Worm (Caenorhabditis elegans) whole organism, L1 larva: Measurements from ENCODE around the gene ZK856.18.

Experiments used
- aly-2 ChIP-seq: fragments of 150-350 bp; optimal IDR thresholded peaks from 2 replicates; lab custom pipeline; 2014; ENCODE audit warnings: missing biosample characterization, missing genetic modification characterization
- egl-27 ChIP-seq, 2 experiments: fragments of 150-350 bp in 1 of 2; sonication (generic microtip); optimal IDR thresholded peaks; 3 replicates each; lab custom pipeline; 2017 to 2018; ENCODE audit warnings: missing biosample characterization in 2 of 2, missing genetic modification characterization in 2 of 2, missing genetic modification reagents in 2 of 2
- ets-5 ChIP-seq: fragments of 200-800 bp; sonication (Bioruptor generic); IDR thresholded peaks from 2 replicates; pipeline ENCODE4 v1.3.6; 2022; ENCODE audit warnings: missing genetic modification characterization, missing compliant biosample characterization
- fkh-4 ChIP-seq: sonication (generic microtip); optimal IDR thresholded peaks from 2 replicates; lab custom pipeline; 2016; ENCODE audit warnings: missing compliant biosample characterization, missing genetic modification characterization, borderline replicate concordance
- lir-3 ChIP-seq: sonication (generic microtip); optimal IDR thresholded peaks from 2 replicates; lab custom pipeline; 2016; ENCODE audit warnings: mild to moderate bottlenecking, missing genetic modification characterization, moderate library complexity, missing compliant biosample characterization; ENCODE audit not compliant: poor library complexity
- nhr-237 ChIP-seq: fragments of 150-350 bp; optimal IDR thresholded peaks from 2 replicates; lab custom pipeline; 2014; ENCODE audit warnings: missing biosample characterization, missing genetic modification characterization
- nhr-77 ChIP-seq: fragments of 150-350 bp; optimal IDR thresholded peaks from 2 replicates; lab custom pipeline; 2014; ENCODE audit warnings: missing biosample characterization, missing genetic modification characterization
- skn-1 ChIP-seq: fragments of 150-350 bp; optimal IDR thresholded peaks from 2 replicates; lab custom pipeline; 2014; ENCODE audit warnings: missing biosample characterization, missing genetic modification characterization
- snu-23 ChIP-seq: sonication (generic microtip); optimal IDR thresholded peaks from 2 replicates; lab custom pipeline; 2016; ENCODE audit warnings: missing genetic modification characterization, missing compliant biosample characterization
- unc-62 ChIP-seq: fragments of 150-350 bp; optimal IDR thresholded peaks from 2 replicates; lab custom pipeline; 2014; ENCODE audit warnings: missing biosample characterization, missing genetic modification reagents, missing genetic modification characterization
- ztf-4 ChIP-seq: fragments of 150-350 bp; optimal IDR thresholded peaks from 2 replicates; lab custom pipeline; 2014; ENCODE audit warnings: missing biosample characterization, missing genetic modification characterization

ce11 chrV:10210244-10210643 is 24.4 kb upstream of the ZK856.18 start, which contains the start of gene tftc-3:
- TF ChIP-seq nhr-77 (tag; lab: Kevin White, UChicago) (no peak), unc-62 (no peak), aly-2 (tag; lab: Kevin White, UChicago) (no peak), ztf-4 (tag; lab: Kevin White, UChicago) (no peak), egl-27 (tag; optimal IDR thresholded peaks at IDR 0.05; lab: Kevin White, UChicago) (no peak), skn-1 (tag; lab: Kevin White, UChicago) (no peak), lir-3 (no peak), fkh-4 (no peak), snu-23 (no peak), ets-5 (GFP tag; lab: Robert Waterston, UW) (no peak), nhr-237 (no peak)
